Fruit fly (Drosophila melanogaster): Measurements from ENCODE around the gene CG42716.

DNA sequence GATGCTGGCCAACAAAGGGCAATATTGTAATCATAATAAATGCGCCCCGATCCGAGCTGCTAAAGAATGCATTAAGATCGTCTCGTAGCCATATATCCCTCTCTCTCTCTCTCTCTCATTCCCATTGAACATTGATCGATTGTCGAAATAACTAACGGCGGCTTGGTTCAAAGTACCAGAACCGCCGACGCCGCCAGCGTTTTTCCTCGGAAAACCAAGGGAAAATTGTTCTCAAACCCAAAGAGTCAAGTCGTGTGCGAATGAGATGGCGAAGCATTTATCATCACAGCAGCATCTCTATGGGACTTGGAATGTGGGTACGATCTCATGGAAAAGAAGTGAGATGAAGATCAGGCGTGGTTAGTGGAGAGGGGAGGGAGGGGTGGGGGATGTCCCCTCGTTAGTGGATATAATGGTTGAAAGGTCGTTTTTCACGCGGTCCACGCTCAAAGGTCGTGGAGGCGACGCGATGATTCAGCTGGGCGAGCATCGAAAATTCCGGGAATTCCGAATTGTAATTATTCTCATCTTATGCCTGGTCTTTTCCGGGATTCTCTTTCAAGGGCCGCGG is 10.3 kb downstream of the CG42716 start:
- no peak for TF ChIP-seq CG7101 (tag; optimal IDR thresholded peaks at IDR 0.05)
- TF ChIP-seq kay (GFP tag; ENCODE audit: borderline replicate concordance): no peak
- no peak for TF ChIP-seq bab1 (GFP tag; optimal IDR thresholded peaks at IDR 0.05)
- no peak for TF ChIP-seq CG7045 (GFP tag; optimal IDR thresholded peaks at IDR 0.05)
- no peak for TF ChIP-seq tj (GFP tag; optimal IDR thresholded peaks at IDR 0.05)
